Worm (Caenorhabditis elegans): Measurements from ENCODE around the gene C33A11.2.

ce11 chrX:15334897-15335296 is 30.9 kb upstream of the C33A11.2 start:
- TF ChIP-seq mab-5 (tag; optimal IDR thresholded peaks at IDR 0.05): no peak
- TF ChIP-seq unc-39 (tag; optimal IDR thresholded peaks at IDR 0.05): no peak
- no peak for TF ChIP-seq nhr-12 (tag; optimal IDR thresholded peaks at IDR 0.05)
- no peak for TF ChIP-seq flh-1 (GFP tag; optimal IDR thresholded peaks at IDR 0.05)
- no peak for TF ChIP-seq unc-62 (GFP tag; optimal IDR thresholded peaks at IDR 0.05)
- no peak for TF ChIP-seq ztf-11 (tag; optimal IDR thresholded peaks at IDR 0.05)
- no peak for TF ChIP-seq lsy-2 (tag; optimal IDR thresholded peaks at IDR 0.05)
- TF ChIP-seq drap-1 (GFP tag; optimal IDR thresholded peaks at IDR 0.05): no peak
- TF ChIP-seq ceh-83 (GFP tag; optimal IDR thresholded peaks at IDR 0.05): no peak
- TF ChIP-seq pha-4 (tag; optimal IDR thresholded peaks at IDR 0.05): no peak
- TF ChIP-seq elt-1 (tag; optimal IDR thresholded peaks at IDR 0.05; ENCODE audit: borderline replicate concordance, insufficient read depth): no peak
- no peak for TF ChIP-seq sptf-1 (tag; optimal IDR thresholded peaks at IDR 0.05)
